Fruit fly (Drosophila melanogaster) whole organism, embryonic: ENCODE measurements around the gene tai.

Experiments used
- CG10274 ChIP-seq: fragments of 200-800 bp; sonication (Bioruptor generic); optimal IDR thresholded peaks from 3 replicates; lab custom pipeline; 2017; ENCODE audit warnings: missing biosample characterization, mild to moderate bottlenecking, missing genetic modification characterization
- CG11560 ChIP-seq: fragments of 200-800 bp; sonication (Bioruptor generic); IDR thresholded peaks from 3 replicates; pipeline ENCODE4 v1.3.6; 2022; ENCODE audit warnings: missing biosample characterization, missing genetic modification characterization
- CG12942 ChIP-seq: fragments of 200-800 bp; sonication (Bioruptor generic); optimal IDR thresholded peaks from 3 replicates; lab custom pipeline; 2016; ENCODE audit warnings: missing biosample characterization, missing genetic modification characterization
- CG13624 ChIP-seq: fragments of 200-800 bp; sonication (Bioruptor generic); optimal IDR thresholded peaks from 2 replicates; lab custom pipeline; 2016; ENCODE audit warnings: missing biosample characterization, missing genetic modification characterization
- CG14014 ChIP-seq: fragments of 200-800 bp; sonication (Bioruptor generic); IDR thresholded peaks from 2 replicates; pipeline ENCODE4 v1.3.6; 2022; ENCODE audit warnings: missing biosample characterization, missing genetic modification characterization
- CG15269 ChIP-seq: fragments of 200-800 bp; sonication (Bioruptor generic); optimal IDR thresholded peaks from 2 replicates; lab custom pipeline; 2018; ENCODE audit warnings: missing biosample characterization, mild to moderate bottlenecking, missing genetic modification characterization, moderate library complexity
- CG17612 ChIP-seq: fragments of 200-800 bp; sonication (Bioruptor generic); IDR thresholded peaks from 2 replicates; pipeline ENCODE4 v1.3.6; 2022; ENCODE audit warnings: missing biosample characterization, missing genetic modification characterization
- CG1792 ChIP-seq: fragments of 200-800 bp; sonication (Bioruptor generic); optimal IDR thresholded peaks from 2 replicates; lab custom pipeline; 2016; ENCODE audit warnings: missing biosample characterization, missing genetic modification characterization
- CG1832 ChIP-seq: fragments of 200-800 bp; sonication (Bioruptor generic); optimal IDR thresholded peaks from 2 replicates; lab custom pipeline; 2017; ENCODE audit warnings: missing biosample characterization, mild to moderate bottlenecking, missing genetic modification characterization, inconsistent platforms
- CG18476 ChIP-seq: fragments of 200-800 bp; sonication (Bioruptor generic); optimal IDR thresholded peaks from 2 replicates; lab custom pipeline; 2016; ENCODE audit warnings: missing biosample characterization, mild to moderate bottlenecking, missing genetic modification characterization
- CG2678 ChIP-seq: fragments of 200-800 bp; sonication (Bioruptor generic); optimal IDR thresholded peaks from 3 replicates; lab custom pipeline; 2019; ENCODE audit warnings: missing biosample characterization, mild to moderate bottlenecking, missing genetic modification characterization, moderate library complexity
- CG30431 ChIP-seq: fragments of 200-800 bp; sonication (Bioruptor generic); optimal IDR thresholded peaks from 2 replicates; lab custom pipeline; 2017; ENCODE audit warnings: missing biosample characterization, missing genetic modification characterization
- CG32767 ChIP-seq: fragments of 200-800 bp; sonication (Bioruptor generic); IDR thresholded peaks from 2 replicates; pipeline ENCODE4 v1.3.6; 2022; ENCODE audit warnings: missing biosample characterization, missing genetic modification characterization
- CG3407 ChIP-seq: fragments of 200-800 bp; sonication (Bioruptor generic); optimal IDR thresholded peaks from 2 replicates; lab custom pipeline; 2018; ENCODE audit warnings: missing biosample characterization, mild to moderate bottlenecking, missing genetic modification characterization
- CG42726 ChIP-seq: fragments of 200-800 bp; sonication (Bioruptor generic); IDR thresholded peaks from 2 replicates; pipeline ENCODE4 v1.3.6; 2022; ENCODE audit warnings: missing biosample characterization, missing genetic modification characterization; ENCODE audit not compliant: partially characterized antibody
- CG43689 ChIP-seq: fragments of 200-800 bp; sonication (Bioruptor generic); IDR thresholded peaks from 2 replicates; pipeline ENCODE4 v1.3.6; 2022; ENCODE audit warnings: missing biosample characterization, missing genetic modification characterization
- CG5245 ChIP-seq: fragments of 200-800 bp; sonication (Bioruptor generic); optimal IDR thresholded peaks from 3 replicates; lab custom pipeline; 2016; ENCODE audit warnings: missing biosample characterization, missing genetic modification characterization
- CG5953 ChIP-seq: fragments of 200-800 bp; sonication (Bioruptor generic); IDR thresholded peaks from 2 replicates; pipeline ENCODE4 v1.3.6; 2022; ENCODE audit warnings: missing biosample characterization, missing genetic modification characterization
- CG8281 ChIP-seq: fragments of 200-800 bp; sonication (Bioruptor generic); optimal IDR thresholded peaks from 2 replicates; lab custom pipeline; 2018; ENCODE audit warnings: missing biosample characterization, mild to moderate bottlenecking, missing genetic modification characterization, moderate library complexity
- CG8290 ChIP-seq, 3 experiments: fragments of 200-800 bp; sonication (Bioruptor generic); optimal IDR thresholded peaks; 2 replicates each; lab custom pipeline; 2016 to 2019; ENCODE audit warnings: missing biosample characterization in 3 of 3, missing genetic modification characterization in 3 of 3, mild to moderate bottlenecking in 2 of 3, moderate library complexity in 1 of 3
- CG8478 ChIP-seq: fragments of >200 bp; optimal IDR thresholded peaks from 2 replicates; lab custom pipeline; 2018
- CG9215 ChIP-seq: fragments of 200-800 bp; sonication (Bioruptor generic); IDR thresholded peaks from 2 replicates; pipeline ENCODE4 v1.3.6; 2022; ENCODE audit warnings: missing biosample characterization, missing genetic modification characterization
- CG9609 ChIP-seq: fragments of 200-800 bp; sonication (Bioruptor generic); optimal IDR thresholded peaks from 3 replicates; lab custom pipeline; 2016; ENCODE audit warnings: missing biosample characterization, missing genetic modification characterization
- Deaf1 ChIP-seq: fragments of 200-800 bp; optimal IDR thresholded peaks from 3 replicates; lab custom pipeline; 2019; ENCODE audit warnings: missing biosample characterization, mild to moderate bottlenecking, missing genetic modification characterization, moderate library complexity
- Dll ChIP-seq: fragments of 200-800 bp; sonication (Bioruptor generic); IDR thresholded peaks from 4 replicates; pipeline ENCODE4 v1.3.6; 2022; ENCODE audit warnings: missing biosample characterization, missing genetic modification characterization; ENCODE audit not compliant: partially characterized antibody
- E2f2 ChIP-seq: fragments of 200-800 bp; sonication (Bioruptor generic); IDR thresholded peaks from 2 replicates; pipeline ENCODE4 v1.3.6; 2022; ENCODE audit warnings: missing biosample characterization, missing genetic modification characterization
- Eip74EF ChIP-seq, 2 experiments: fragments of 200-800 bp in 1 of 2; fragments of >200 bp in 1 of 2; sonication (Bioruptor generic) in 1 of 2; optimal IDR thresholded peaks; 2 replicates each; lab custom pipeline; 2017 to 2019; ENCODE audit warnings: missing biosample characterization in 2 of 2, missing genetic modification characterization in 2 of 2, mild to moderate bottlenecking in 1 of 2, moderate library complexity in 1 of 2
- Fer1 ChIP-seq: fragments of 200-800 bp; sonication (Bioruptor generic); optimal IDR thresholded peaks from 2 replicates; lab custom pipeline; 2017; ENCODE audit warnings: missing biosample characterization, mild to moderate bottlenecking, missing genetic modification characterization
- HmgZ ChIP-seq: fragments of 200-800 bp; sonication (Bioruptor generic); optimal IDR thresholded peaks from 2 replicates; lab custom pipeline; 2018; ENCODE audit warnings: missing biosample characterization, mild to moderate bottlenecking, missing genetic modification characterization
- NFAT ChIP-seq: fragments of 200-800 bp; sonication (Bioruptor generic); IDR thresholded peaks from 2 replicates; pipeline ENCODE4 v1.3.6; 2022; ENCODE audit warnings: missing biosample characterization, missing genetic modification characterization
- Neu2 ChIP-seq: fragments of 200-800 bp; sonication (Bioruptor generic); optimal IDR thresholded peaks from 3 replicates; lab custom pipeline; 2016; ENCODE audit warnings: missing biosample characterization, missing genetic modification characterization, borderline replicate concordance
- Spps ChIP-seq: fragments of 200-800 bp; sonication (Bioruptor generic); optimal IDR thresholded peaks from 2 replicates; lab custom pipeline; 2018; ENCODE audit warnings: missing biosample characterization, mild to moderate bottlenecking, missing genetic modification characterization
- Tbp ChIP-seq: fragments of >200 bp; optimal IDR thresholded peaks from 2 replicates; lab custom pipeline; 2018; ENCODE audit warnings: missing biosample characterization, missing genetic modification characterization
- ara ChIP-seq: fragments of 200-800 bp; sonication (Bioruptor generic); IDR thresholded peaks from 2 replicates; pipeline ENCODE4 v1.3.6; 2022; ENCODE audit warnings: missing biosample characterization, missing genetic modification characterization
- bsh ChIP-seq, 2 experiments: fragments of 200-800 bp; sonication (Bioruptor generic); optimal IDR thresholded peaks; 2 replicates each; lab custom pipeline; 2017 to 2018; ENCODE audit warnings: mild to moderate bottlenecking in 2 of 2, missing biosample characterization in 2 of 2, missing genetic modification characterization in 2 of 2, moderate library complexity in 1 of 2
- chif ChIP-seq, 2 experiments: fragments of 200-800 bp; sonication (Bioruptor generic); optimal IDR thresholded peaks; 3 replicates each; lab custom pipeline; 2016; ENCODE audit warnings: missing biosample characterization in 2 of 2, missing genetic modification characterization in 2 of 2
- ci ChIP-seq: fragments of 200-800 bp; sonication (Bioruptor generic); IDR thresholded peaks from 3 replicates; pipeline ENCODE4 v1.3.6; 2022; ENCODE audit warnings: missing biosample characterization, missing genetic modification characterization
- en ChIP-seq: fragments of 200-800 bp; sonication (Bioruptor generic); optimal IDR thresholded peaks from 2 replicates; lab custom pipeline; 2016; ENCODE audit warnings: missing biosample characterization, missing genetic modification characterization
- fd102C ChIP-seq: fragments of 200-800 bp; sonication (Bioruptor generic); optimal IDR thresholded peaks from 2 replicates; lab custom pipeline; 2018; ENCODE audit warnings: missing biosample characterization, mild to moderate bottlenecking, missing genetic modification characterization, moderate library complexity
- fu2 ChIP-seq: fragments of 200-800 bp; sonication (Bioruptor generic); optimal IDR thresholded peaks from 2 replicates; lab custom pipeline; 2016; ENCODE audit warnings: missing biosample characterization, missing genetic modification characterization
- kay ChIP-seq: fragments of 200-800 bp; sonication (Bioruptor generic); optimal IDR thresholded peaks from 2 replicates; lab custom pipeline; 2016; ENCODE audit warnings: missing biosample characterization, missing genetic modification characterization
- lola ChIP-seq, 3 experiments: fragments of >200 bp in 2 of 3; fragments of 200-800 bp in 1 of 3; sonication (Bioruptor generic) in 1 of 3; optimal IDR thresholded peaks; 2 replicates each; lab custom pipeline; 2017 to 2019; ENCODE audit warnings: missing biosample characterization in 3 of 3, missing genetic modification characterization in 3 of 3, mild to moderate bottlenecking in 1 of 3, moderate library complexity in 1 of 3
- lov ChIP-seq, 2 experiments: fragments of 200-800 bp in 1 of 2; fragments of >200 bp in 1 of 2; sonication (Bioruptor generic) in 1 of 2; IDR thresholded peaks in 1 of 2; optimal IDR thresholded peaks in 1 of 2; 2 replicates in 1 of 2; 3 replicates in 1 of 2; pipeline versions ENCODE4 v1.3.6 to Lab custom; 2017 to 2022; ENCODE audit warnings: missing biosample characterization in 1 of 2, missing genetic modification characterization in 1 of 2
- onecut ChIP-seq: fragments of 200-800 bp; sonication (Bioruptor generic); IDR thresholded peaks from 2 replicates; pipeline ENCODE4 v1.3.6; 2022; ENCODE audit warnings: missing biosample characterization, missing genetic modification characterization
- otp ChIP-seq: fragments of 200-800 bp; sonication (Bioruptor generic); IDR thresholded peaks from 3 replicates; pipeline ENCODE4, ENCODE4 v1.3.6; 2022; ENCODE audit warnings: missing biosample characterization, missing genetic modification characterization
- scrt ChIP-seq: fragments of 200-800 bp; sonication (Bioruptor generic); optimal IDR thresholded peaks from 2 replicates; lab custom pipeline; 2018; ENCODE audit warnings: missing biosample characterization, mild to moderate bottlenecking, missing genetic modification characterization, moderate library complexity
- slbo ChIP-seq: fragments of 200-800 bp; sonication (Bioruptor generic); IDR thresholded peaks from 2 replicates; pipeline ENCODE4 v1.3.6; 2022; ENCODE audit warnings: missing biosample characterization, missing genetic modification characterization
- so ChIP-seq: fragments of 200-800 bp; sonication (Bioruptor generic); IDR thresholded peaks from 3 replicates; pipeline ENCODE4 v1.3.6; 2022; ENCODE audit warnings: missing biosample characterization, missing genetic modification characterization
- ttk ChIP-seq: fragments of 200-800 bp; sonication (Bioruptor generic); IDR thresholded peaks from 2 replicates; pipeline ENCODE4 v2.1.2; 2022; ENCODE audit warnings: missing biosample characterization, missing genetic modification characterization

The tai gene

DNA sequence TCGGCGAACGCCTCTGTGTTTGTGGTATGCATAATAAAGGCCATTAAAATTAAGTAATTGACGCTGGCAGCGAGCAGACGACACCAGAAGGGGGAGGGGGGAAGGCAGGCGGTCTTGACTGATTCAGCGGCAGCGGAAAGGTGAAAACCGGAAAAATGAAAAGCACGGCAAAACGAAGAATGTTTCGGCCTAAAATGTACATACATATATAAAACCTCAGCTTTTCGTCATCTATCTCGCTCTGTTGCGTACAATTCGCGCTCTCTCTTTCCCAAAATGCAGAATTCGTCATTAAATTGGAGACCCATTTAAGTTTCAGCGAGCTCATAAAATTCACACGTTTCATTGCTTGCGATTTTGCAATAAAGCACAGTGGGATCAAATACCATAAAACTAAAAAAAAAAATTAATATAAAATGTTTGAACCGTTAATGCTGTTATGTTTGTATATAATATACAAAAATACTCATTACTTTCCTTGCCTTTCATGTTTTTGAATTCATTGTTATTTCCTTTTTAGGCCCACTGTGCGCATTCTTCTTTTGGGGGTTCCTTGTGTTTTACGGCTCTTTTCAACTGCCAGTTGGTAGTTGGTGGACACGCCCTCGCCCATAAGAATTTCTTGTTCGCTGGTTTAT is 1.6 kb downstream of the tai start (continued):
- TF ChIP-seq CG3407 (GFP tag; lab: Kevin White, UChicago): peak; percentile 50
- TF ChIP-seq HmgZ: peak; percentile 26
- peak; percentile 3 for TF ChIP-seq CG9609 (GFP tag; lab: Kevin White, UChicago)
- TF ChIP-seq CG10274 (GFP tag; lab: Kevin White, UChicago): no peak
- TF ChIP-seq lola (GFP tag; optimal IDR thresholded peaks at IDR 0.05; lab: Kevin White, UChicago): peak in 1 of 3 experiments; percentile 49
- peak; percentile 88 for TF ChIP-seq ci (GFP tag; lab: Robert Waterston, UW)
- TF ChIP-seq Fer1: peak; percentile 72
- no peak for TF ChIP-seq fd102C (GFP tag; lab: Kevin White, UChicago)
- TF ChIP-seq CG18476 (GFP tag; lab: Kevin White, UChicago): peak; percentile 22
- no peak; the same call in 1 of the 2 replicates for TF ChIP-seq NFAT (GFP tag; lab: Robert Waterston, UW)
- TF ChIP-seq Deaf1: peak; percentile 10
- TF ChIP-seq CG2678 (tag; lab: Kevin White, UChicago): peak; percentile 77
- TF ChIP-seq CG11560: no peak
- TF ChIP-seq CG5245 (GFP tag; lab: Kevin White, UChicago): peak; percentile 68
- TF ChIP-seq CG12942 (GFP tag; lab: Kevin White, UChicago): peak; percentile 50
- TF ChIP-seq bsh (GFP tag; optimal IDR thresholded peaks at IDR 0.05; lab: Kevin White, UChicago): peak; percentile 11 to 78
- peak in 1 of 2 experiments; percentile 39 for TF ChIP-seq Eip74EF (GFP tag; optimal IDR thresholded peaks at IDR 0.05; lab: Kevin White, UChicago)
- TF ChIP-seq CG8281 (tag; lab: Kevin White, UChicago): no peak
- peak; percentile 30 for TF ChIP-seq CG13624 (GFP tag; lab: Kevin White, UChicago)
- peak; percentile 79 for TF ChIP-seq CG15269 (tag; lab: Kevin White, UChicago)
- peak; percentile 83 for TF ChIP-seq slbo (GFP tag; lab: Robert Waterston, UW)
- TF ChIP-seq Spps (tag; lab: Kevin White, UChicago): peak; percentile 38
- peak; percentile 2 for TF ChIP-seq CG8290 (GFP tag; optimal IDR thresholded peaks at IDR 0.05; lab: Kevin White, UChicago)
- TF ChIP-seq CG8290 (tag; optimal IDR thresholded peaks at IDR 0.05; lab: Kevin White, UChicago): no peak
- no peak for TF ChIP-seq Dll (GFP tag; lab: Robert Waterston, UW)
- TF ChIP-seq CG42726 (GFP tag; lab: Robert Waterston, UW): no peak
- TF ChIP-seq kay (GFP tag; lab: Kevin White, UChicago): no peak
- peak; percentile 34; the same call in 1 of the 2 replicates for TF ChIP-seq CG9215 (GFP tag; lab: Robert Waterston, UW)
- no peak for TF ChIP-seq en
- no peak for TF ChIP-seq CG8478 (lab: Kevin White, UChicago)
- TF ChIP-seq Neu2 (GFP tag; lab: Kevin White, UChicago): no peak
- TF ChIP-seq CG1792 (GFP tag; lab: Kevin White, UChicago): peak; percentile 9
- TF ChIP-seq CG17612 (GFP tag; lab: Robert Waterston, UW): peak; percentile 44
- TF ChIP-seq scrt (GFP tag; lab: Kevin White, UChicago): peak; percentile 21
- TF ChIP-seq ttk (GFP tag; lab: Robert Waterston, UW): peak; percentile 77
- TF ChIP-seq CG32767: peak; percentile 43; the same call in 1 of the 2 replicates
- no peak for TF ChIP-seq lov (optimal IDR thresholded peaks at IDR 0.05; lab: Kevin White, UChicago)
- TF ChIP-seq lov (GFP tag; IDR thresholded peaks at IDR 0.05; lab: Robert Waterston, UW): 0 out of 3 replicates have a peak, but pooled peaks have one; percentile 57
- peak; percentile 53 for TF ChIP-seq onecut
- peak; percentile 82 for TF ChIP-seq otp (GFP tag; lab: Robert Waterston, UW)
- TF ChIP-seq CG5953 (GFP tag; lab: Robert Waterston, UW): peak; percentile 65; the same call in 1 of the 2 replicates
- peak; percentile 87 for TF ChIP-seq so (GFP tag; lab: Robert Waterston, UW)
- peak; percentile 68; the same call in 1 of the 2 replicates for TF ChIP-seq ara (GFP tag; lab: Robert Waterston, UW)
- TF ChIP-seq chif (GFP tag; optimal IDR thresholded peaks at IDR 0.05; lab: Kevin White, UChicago): peak in 1 of 2 experiments; percentile 34
- TF ChIP-seq CG14014 (GFP tag; lab: Robert Waterston, UW): peak; percentile 86
- no peak for TF ChIP-seq CG1832
- TF ChIP-seq CG30431 (GFP tag; lab: Kevin White, UChicago): peak; percentile 59
- peak; percentile 50 for TF ChIP-seq E2f2 (GFP tag; lab: Robert Waterston, UW)
- no peak for TF ChIP-seq CG43689
- no peak for TF ChIP-seq Tbp
- TF ChIP-seq fu2 (GFP tag; lab: Kevin White, UChicago): no peak
